Worm (Caenorhabditis elegans): ENCODE results near the gene jun-1.

ce11 chrII:9074492-9074891, 38.5 kb upstream of the jun-1 start:
- no peak for TF ChIP-seq ztf-11 (tag; optimal IDR thresholded peaks at IDR 0.05)
- TF ChIP-seq nhr-11 (tag; optimal IDR thresholded peaks at IDR 0.05): no peak
- TF ChIP-seq fkh-2 (tag; optimal IDR thresholded peaks at IDR 0.05): no peak
